Worm (Caenorhabditis elegans) whole organism, L3 larva: ENCODE results near the gene F35H8.1.

Source experiments
- ama-1 ChIP-seq: fragments of 150-350 bp; optimal IDR thresholded peaks from 2 replicates; lab custom pipeline; 2018
- ceh-16 ChIP-seq: sonication (generic microtip); optimal IDR thresholded peaks from 2 replicates; lab custom pipeline; 2017; ENCODE audit warnings: missing biosample characterization, missing genetic modification characterization
- ceh-82 ChIP-seq: fragments of 150-350 bp; optimal IDR thresholded peaks from 2 replicates; lab custom pipeline; 2014; ENCODE audit warnings: missing biosample characterization, missing genetic modification characterization
- ceh-9 ChIP-seq: sonication (generic microtip); optimal IDR thresholded peaks from 2 replicates; lab custom pipeline; 2018; ENCODE audit warnings: missing biosample characterization, missing genetic modification characterization
- fos-1 ChIP-seq: fragments of 150-350 bp; optimal IDR thresholded peaks from 2 replicates; lab custom pipeline; 2014; ENCODE audit warnings: missing biosample characterization, missing genetic modification characterization
- lin-39 ChIP-seq: fragments of 150-350 bp; optimal IDR thresholded peaks from 2 replicates; lab custom pipeline; 2018; ENCODE audit warnings: missing biosample characterization, missing genetic modification reagents, missing genetic modification characterization
- nhr-12 ChIP-seq: fragments of 150-350 bp; optimal IDR thresholded peaks from 2 replicates; lab custom pipeline; 2014; ENCODE audit warnings: missing biosample characterization, missing genetic modification characterization
- nhr-237 ChIP-seq: fragments of 150-350 bp; optimal IDR thresholded peaks from 2 replicates; lab custom pipeline; 2014; ENCODE audit warnings: missing biosample characterization, missing genetic modification characterization
- sea-2 ChIP-seq: fragments of 150-350 bp; sonication (generic microtip); optimal IDR thresholded peaks from 4 replicates; lab custom pipeline; 2014; ENCODE audit warnings: missing biosample characterization, missing genetic modification reagents, missing genetic modification characterization
- skn-1 ChIP-seq: fragments of 150-350 bp; optimal IDR thresholded peaks from 2 replicates; lab custom pipeline; 2014; ENCODE audit warnings: missing biosample characterization, missing genetic modification characterization
- snpc-4 ChIP-seq: fragments of 150-350 bp; optimal IDR thresholded peaks from 2 replicates; lab custom pipeline; 2014; ENCODE audit warnings: missing biosample characterization, missing genetic modification characterization
- ztf-11 ChIP-seq: fragments of 150-350 bp; optimal IDR thresholded peaks from 2 replicates; lab custom pipeline; 2014; ENCODE audit warnings: missing biosample characterization, missing genetic modification characterization
- ztf-4 ChIP-seq: fragments of 150-350 bp; optimal IDR thresholded peaks from 2 replicates; lab custom pipeline; 2014; ENCODE audit warnings: missing biosample characterization, missing genetic modification characterization

- no peak for TF ChIP-seq sea-2 (GFP tag; lab: Kevin White, UChicago)
- no peak for TF ChIP-seq skn-1
- TF ChIP-seq ztf-11 (tag; lab: Kevin White, UChicago): no peak
- TF ChIP-seq ztf-4 (tag; lab: Kevin White, UChicago): no peak
- TF ChIP-seq ceh-82 (tag; lab: Kevin White, UChicago): no peak
- no peak for TF ChIP-seq ama-1 (lab: Kevin White, UChicago)
- TF ChIP-seq nhr-12 (tag; lab: Kevin White, UChicago): no peak
- no peak for TF ChIP-seq ceh-9
- no peak for TF ChIP-seq snpc-4 (tag; lab: Kevin White, UChicago)
- no peak for TF ChIP-seq lin-39 (tag; lab: Kevin White, UChicago)
- no peak for TF ChIP-seq ceh-16 (tag; lab: Kevin White, UChicago)
- TF ChIP-seq nhr-237 (tag; lab: Kevin White, UChicago): no peak
- no peak for TF ChIP-seq fos-1 (tag; lab: Kevin White, UChicago)
Measured at ce11 chrII:9573412-9573811, 20.3 kb upstream of the F35H8.1 start.
